Fruit fly (Drosophila melanogaster) whole organism, embryonic: ENCODE measurements around the gene mRpS23.

Experiments used
- CG12391 ChIP-seq: fragments of 200-800 bp; sonication (Bioruptor generic); optimal IDR thresholded peaks from 3 replicates; lab custom pipeline; 2018; ENCODE audit warnings: missing biosample characterization, mild to moderate bottlenecking, missing genetic modification characterization, moderate library complexity
- CG17361 ChIP-seq: fragments of 200-800 bp; sonication (Bioruptor generic); IDR thresholded peaks from 3 replicates; pipeline ENCODE4 v1.3.6; 2022; ENCODE audit warnings: missing biosample characterization, missing genetic modification characterization
- CG8478 ChIP-seq: fragments of >200 bp; optimal IDR thresholded peaks from 2 replicates; lab custom pipeline; 2018
- Gug ChIP-seq: fragments of 200-800 bp; sonication (Bioruptor generic); IDR thresholded peaks from 4 replicates; pipeline ENCODE4 v1.3.6; 2022; ENCODE audit warnings: missing biosample characterization, missing genetic modification characterization
- Nf-YA ChIP-seq: fragments of 200-800 bp; sonication (Bioruptor generic); IDR thresholded peaks from 2 replicates; pipeline ENCODE4 v1.3.6; 2022; ENCODE audit warnings: missing biosample characterization, missing genetic modification characterization
- her ChIP-seq: fragments of 200-800 bp; sonication (Bioruptor generic); optimal IDR thresholded peaks from 2 replicates; lab custom pipeline; 2016; ENCODE audit warnings: missing biosample characterization, missing genetic modification characterization
- pb ChIP-seq: fragments of 200-800 bp; sonication (Bioruptor generic); optimal IDR thresholded peaks from 3 replicates; lab custom pipeline; 2016; ENCODE audit warnings: missing biosample characterization, missing genetic modification characterization
- slbo ChIP-seq: fragments of 200-800 bp; sonication (Bioruptor generic); IDR thresholded peaks from 2 replicates; pipeline ENCODE4 v1.3.6; 2022; ENCODE audit warnings: missing biosample characterization, missing genetic modification characterization

DNA sequence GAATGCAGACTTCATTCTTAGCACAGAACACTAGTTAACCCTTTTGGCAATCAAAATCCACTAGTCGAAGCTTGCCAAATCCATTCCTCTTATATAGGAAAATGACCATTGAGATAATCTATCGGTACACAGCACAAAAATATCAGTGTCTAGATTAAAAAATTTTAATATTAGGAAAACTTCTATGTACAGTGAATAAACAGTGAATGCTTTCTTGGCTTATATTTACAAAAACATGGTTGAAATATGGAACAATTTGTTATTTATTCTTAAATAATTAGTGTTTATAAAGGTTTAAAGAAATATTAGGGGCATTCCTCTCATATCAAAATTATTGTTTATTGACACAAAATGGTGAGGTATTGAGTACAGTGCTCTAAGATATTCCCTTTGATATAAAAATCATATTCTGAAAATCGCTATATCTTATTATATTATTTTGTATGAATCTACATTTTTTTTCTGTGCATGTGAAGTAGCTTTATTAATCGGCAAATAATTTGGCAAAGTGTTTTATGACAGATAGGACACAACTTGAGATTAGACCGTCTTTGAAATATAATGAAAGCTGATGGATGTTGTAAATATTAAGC lies 8.9 kb upstream of the mRpS23 start, which contains the start of gene CG33306:
- TF ChIP-seq pb (GFP tag; lab: Kevin White, UChicago) (no peak), CG17361 (GFP tag; lab: Robert Waterston, UW) (no peak; the same call in 2 of the 3 replicates), Gug (GFP tag; lab: Robert Waterston, UW) (no peak), CG12391 (tag; lab: Kevin White, UChicago) (peak; percentile 24), slbo (no peak), CG8478 (lab: Kevin White, UChicago) (no peak), Nf-YA (GFP tag; lab: Robert Waterston, UW) (no peak), her (no peak)
